Fruit fly (Drosophila melanogaster) whole organism, embryonic: ENCODE data around the gene CG43059.

ENCODE experiments used
- Ada2b ChIP-seq: fragments of 200-800 bp; sonication (Bioruptor generic); IDR thresholded peaks from 2 replicates; pipeline ENCODE4 v1.3.6; 2022; ENCODE audit warnings: missing biosample characterization, missing genetic modification characterization
- B-H2 ChIP-seq: fragments of 200-800 bp; sonication (Bioruptor generic); optimal IDR thresholded peaks from 2 replicates; lab custom pipeline; 2018; ENCODE audit warnings: missing biosample characterization, mild to moderate bottlenecking, missing genetic modification characterization
- CG10979 ChIP-seq: fragments of 200-800 bp; sonication (Bioruptor generic); optimal IDR thresholded peaks from 2 replicates; lab custom pipeline; 2018; ENCODE audit warnings: missing biosample characterization, mild to moderate bottlenecking, missing genetic modification characterization, moderate library complexity
- CG11085 ChIP-seq: fragments of 200-800 bp; sonication (Bioruptor generic); IDR thresholded peaks from 2 replicates; pipeline ENCODE4 v1.3.6; 2022; ENCODE audit warnings: missing biosample characterization, missing genetic modification characterization
- CG12071 ChIP-seq: fragments of 200-800 bp; sonication (Bioruptor generic); optimal IDR thresholded peaks from 3 replicates; lab custom pipeline; 2018; ENCODE audit warnings: missing biosample characterization, mild to moderate bottlenecking, missing genetic modification characterization
- CG12104 ChIP-seq: fragments of 200-800 bp; sonication (Bioruptor generic); optimal IDR thresholded peaks from 3 replicates; lab custom pipeline; 2016; ENCODE audit warnings: missing biosample characterization, missing genetic modification characterization
- CG14050 ChIP-seq: fragments of 200-800 bp; sonication (Bioruptor generic); IDR thresholded peaks from 3 replicates; pipeline ENCODE4 v1.3.6; 2022; ENCODE audit warnings: missing biosample characterization, missing genetic modification characterization
- CG14441 ChIP-seq: fragments of 200-800 bp; sonication (Bioruptor generic); IDR thresholded peaks from 2 replicates; pipeline ENCODE4 v1.3.6; 2022; ENCODE audit warnings: missing biosample characterization, missing genetic modification characterization
- CG15011 ChIP-seq: fragments of 200-800 bp; sonication (Bioruptor generic); optimal IDR thresholded peaks from 3 replicates; lab custom pipeline; 2018; ENCODE audit warnings: missing biosample characterization, mild to moderate bottlenecking, missing genetic modification characterization
- CG1603 ChIP-seq: fragments of 200-800 bp; sonication (Bioruptor generic); optimal IDR thresholded peaks from 2 replicates; lab custom pipeline; 2019; ENCODE audit warnings: missing biosample characterization, mild to moderate bottlenecking, missing genetic modification characterization, moderate library complexity
- CG17612 ChIP-seq: fragments of 200-800 bp; sonication (Bioruptor generic); IDR thresholded peaks from 2 replicates; pipeline ENCODE4 v1.3.6; 2022; ENCODE audit warnings: missing biosample characterization, missing genetic modification characterization
- CG18619 ChIP-seq: fragments of 200-800 bp; sonication (Bioruptor generic); optimal IDR thresholded peaks from 3 replicates; lab custom pipeline; 2017; ENCODE audit warnings: missing biosample characterization, mild to moderate bottlenecking, missing genetic modification characterization
- CG3407 ChIP-seq: fragments of 200-800 bp; sonication (Bioruptor generic); optimal IDR thresholded peaks from 2 replicates; lab custom pipeline; 2018; ENCODE audit warnings: missing biosample characterization, mild to moderate bottlenecking, missing genetic modification characterization
- CG34224 ChIP-seq: fragments of 200-800 bp; sonication (Bioruptor generic); IDR thresholded peaks from 3 replicates; pipeline ENCODE4 v1.3.6; 2022; ENCODE audit warnings: missing biosample characterization, missing genetic modification characterization; ENCODE audit not compliant: partially characterized antibody
- CG3838 ChIP-seq: fragments of 200-800 bp; sonication (Bioruptor generic); optimal IDR thresholded peaks from 3 replicates; lab custom pipeline; 2016; ENCODE audit warnings: missing biosample characterization, missing genetic modification characterization
- CG4617 ChIP-seq: fragments of 200-800 bp; sonication (Bioruptor generic); optimal IDR thresholded peaks from 3 replicates; lab custom pipeline; 2016; ENCODE audit warnings: missing biosample characterization, missing genetic modification characterization, borderline replicate concordance
- CG4707 ChIP-seq: fragments of 200-800 bp; sonication (Bioruptor generic); optimal IDR thresholded peaks from 2 replicates; lab custom pipeline; 2018; ENCODE audit warnings: missing biosample characterization, mild to moderate bottlenecking, missing genetic modification characterization, moderate library complexity
- CG5180 ChIP-seq: fragments of 200-800 bp; sonication (Bioruptor generic); optimal IDR thresholded peaks from 3 replicates; lab custom pipeline; 2017; ENCODE audit warnings: missing biosample characterization, missing genetic modification characterization, mild to moderate bottlenecking, moderate library complexity, missing genetic modification reagents
- CG7556 ChIP-seq: fragments of 200-800 bp; sonication (Bioruptor generic); optimal IDR thresholded peaks from 2 replicates; lab custom pipeline; 2017; ENCODE audit warnings: missing biosample characterization, mild to moderate bottlenecking, missing genetic modification characterization
- CG7987 ChIP-seq: fragments of 200-800 bp; sonication (Bioruptor generic); optimal IDR thresholded peaks from 2 replicates; lab custom pipeline; 2018; ENCODE audit warnings: missing biosample characterization, mild to moderate bottlenecking, missing genetic modification characterization, moderate library complexity
- CrebB ChIP-seq: fragments of 200-800 bp; sonication (Bioruptor generic); optimal IDR thresholded peaks from 3 replicates; lab custom pipeline; 2018; ENCODE audit warnings: missing biosample characterization, mild to moderate bottlenecking, missing genetic modification characterization
- Dek ChIP-seq: fragments of 200-800 bp; sonication (Bioruptor generic); optimal IDR thresholded peaks from 3 replicates; lab custom pipeline; 2019; ENCODE audit warnings: missing biosample characterization, mild to moderate bottlenecking, missing genetic modification characterization, moderate library complexity
- Dp ChIP-seq: fragments of 200-800 bp; sonication (Bioruptor generic); optimal IDR thresholded peaks from 2 replicates; lab custom pipeline; 2018; ENCODE audit warnings: missing biosample characterization, mild to moderate bottlenecking, missing genetic modification characterization, moderate library complexity
- E2f2 ChIP-seq: fragments of 200-800 bp; sonication (Bioruptor generic); IDR thresholded peaks from 2 replicates; pipeline ENCODE4 v1.3.6; 2022; ENCODE audit warnings: missing biosample characterization, missing genetic modification characterization
- Ets65A ChIP-seq: fragments of 200-800 bp; sonication (Bioruptor generic); peaks from one replicate; lab custom pipeline; 2016; ENCODE audit warnings: missing biosample characterization, missing genetic modification characterization
- Fer3 ChIP-seq: fragments of 200-800 bp; sonication (Bioruptor generic); optimal IDR thresholded peaks from 2 replicates; lab custom pipeline; 2018; ENCODE audit warnings: missing biosample characterization, mild to moderate bottlenecking, missing genetic modification characterization, moderate library complexity
- HHEX ChIP-seq: fragments of 200-800 bp; sonication (Bioruptor generic); optimal IDR thresholded peaks from 3 replicates; lab custom pipeline; 2017; ENCODE audit warnings: missing biosample characterization, mild to moderate bottlenecking, missing genetic modification characterization, missing genetic modification reagents
- HLH3B ChIP-seq: fragments of 200-800 bp; sonication (Bioruptor generic); IDR thresholded peaks from 2 replicates; pipeline ENCODE4 v1.3.6; 2022; ENCODE audit warnings: missing biosample characterization, missing genetic modification characterization
- Jarid2 ChIP-seq: fragments of 200-800 bp; sonication (Bioruptor generic); optimal IDR thresholded peaks from 3 replicates; lab custom pipeline; 2017; ENCODE audit warnings: mild to moderate bottlenecking, missing biosample characterization, missing genetic modification reagents, missing genetic modification characterization
- MTF-1 ChIP-seq: fragments of 200-800 bp; sonication (Bioruptor generic); optimal IDR thresholded peaks from 2 replicates; lab custom pipeline; 2018; ENCODE audit warnings: missing biosample characterization, mild to moderate bottlenecking, missing genetic modification characterization, borderline replicate concordance
- Med ChIP-seq: fragments of 200-800 bp; sonication (Bioruptor generic); peaks from one replicate; lab custom pipeline; 2016; ENCODE audit warnings: missing biosample characterization, missing genetic modification characterization, mild to moderate bottlenecking, inconsistent platforms, moderate library complexity
- NC2α ChIP-seq: fragments of 200-800 bp; sonication (Bioruptor generic); optimal IDR thresholded peaks from 2 replicates; lab custom pipeline; 2016; ENCODE audit warnings: missing biosample characterization, missing genetic modification characterization
- Tbp ChIP-seq: fragments of >200 bp; optimal IDR thresholded peaks from 2 replicates; lab custom pipeline; 2018; ENCODE audit warnings: missing biosample characterization, missing genetic modification characterization
- bbx ChIP-seq: fragments of 200-800 bp; sonication (Bioruptor generic); IDR thresholded peaks from 2 replicates; pipeline ENCODE4 v1.3.6; 2022; ENCODE audit warnings: missing biosample characterization, missing genetic modification characterization; ENCODE audit not compliant: partially characterized antibody
- bowl ChIP-seq: fragments of 200-800 bp; sonication (Bioruptor generic); IDR thresholded peaks from 2 replicates; pipeline ENCODE4 v1.3.6; 2022; ENCODE audit warnings: missing biosample characterization, missing genetic modification characterization
- chinmo ChIP-seq: fragments of 200-800 bp; sonication (Bioruptor generic); IDR thresholded peaks from 4 replicates; pipeline ENCODE4 v1.3.6; 2022; ENCODE audit warnings: missing biosample characterization, missing genetic modification characterization; ENCODE audit not compliant: partially characterized antibody
- cwo ChIP-seq: fragments of 200-800 bp; sonication (Bioruptor generic); optimal IDR thresholded peaks from 3 replicates; lab custom pipeline; 2017; ENCODE audit warnings: missing biosample characterization, missing genetic modification characterization, mild to moderate bottlenecking, moderate library complexity, missing genetic modification reagents
- da ChIP-seq: fragments of 200-800 bp; sonication (Bioruptor generic); optimal IDR thresholded peaks from 2 replicates; lab custom pipeline; 2016; ENCODE audit warnings: missing biosample characterization, missing genetic modification characterization
- dpn ChIP-seq, 2 experiments: fragments of 200-800 bp; sonication (Bioruptor generic); optimal IDR thresholded peaks; 3 replicates each; lab custom pipeline; 2016; ENCODE audit warnings: missing biosample characterization in 2 of 2, missing genetic modification characterization in 2 of 2
- dysf ChIP-seq: fragments of 200-800 bp; sonication (Bioruptor generic); IDR thresholded peaks from 3 replicates; pipeline ENCODE4 v1.3.6; 2022; ENCODE audit warnings: missing biosample characterization, missing genetic modification characterization
- fd64A ChIP-seq: fragments of 200-800 bp; sonication (Bioruptor generic); optimal IDR thresholded peaks from 3 replicates; lab custom pipeline; 2018; ENCODE audit warnings: missing biosample characterization, mild to moderate bottlenecking, missing genetic modification characterization
- hb ChIP-seq: fragments of 200-800 bp; sonication (Bioruptor generic); IDR thresholded peaks from 3 replicates; pipeline ENCODE4 v1.3.6; 2022; ENCODE audit warnings: missing biosample characterization, missing genetic modification characterization; ENCODE audit not compliant: partially characterized antibody
- onecut ChIP-seq: fragments of 200-800 bp; sonication (Bioruptor generic); IDR thresholded peaks from 2 replicates; pipeline ENCODE4 v1.3.6; 2022; ENCODE audit warnings: missing biosample characterization, missing genetic modification characterization
- salm ChIP-seq: fragments of 200-800 bp; sonication (Bioruptor generic); optimal IDR thresholded peaks from 2 replicates; lab custom pipeline; 2018; ENCODE audit warnings: missing biosample characterization, mild to moderate bottlenecking, missing genetic modification characterization
- slbo ChIP-seq: fragments of 200-800 bp; sonication (Bioruptor generic); IDR thresholded peaks from 2 replicates; pipeline ENCODE4 v1.3.6; 2022; ENCODE audit warnings: missing biosample characterization, missing genetic modification characterization
- sug ChIP-seq: fragments of 200-800 bp; optimal IDR thresholded peaks from 2 replicates; lab custom pipeline; 2019; ENCODE audit warnings: missing biosample characterization, mild to moderate bottlenecking, missing genetic modification characterization, moderate library complexity
- tup ChIP-seq: fragments of 200-800 bp; sonication (Bioruptor generic); optimal IDR thresholded peaks from 2 replicates; lab custom pipeline; 2016; ENCODE audit warnings: missing biosample characterization, mild to moderate bottlenecking, missing genetic modification characterization, moderate library complexity
- unc-4 ChIP-seq: fragments of 200-800 bp; sonication (Bioruptor generic); IDR thresholded peaks from 2 replicates; pipeline ENCODE4 v1.3.6; 2022; ENCODE audit warnings: missing biosample characterization, missing genetic modification characterization; ENCODE audit not compliant: partially characterized antibody
- wor ChIP-seq: fragments of 200-800 bp; sonication (Bioruptor generic); IDR thresholded peaks from 2 replicates; pipeline ENCODE4 v1.3.6; 2022; ENCODE audit warnings: missing biosample characterization, missing genetic modification characterization

The CG43059 gene

DNA sequence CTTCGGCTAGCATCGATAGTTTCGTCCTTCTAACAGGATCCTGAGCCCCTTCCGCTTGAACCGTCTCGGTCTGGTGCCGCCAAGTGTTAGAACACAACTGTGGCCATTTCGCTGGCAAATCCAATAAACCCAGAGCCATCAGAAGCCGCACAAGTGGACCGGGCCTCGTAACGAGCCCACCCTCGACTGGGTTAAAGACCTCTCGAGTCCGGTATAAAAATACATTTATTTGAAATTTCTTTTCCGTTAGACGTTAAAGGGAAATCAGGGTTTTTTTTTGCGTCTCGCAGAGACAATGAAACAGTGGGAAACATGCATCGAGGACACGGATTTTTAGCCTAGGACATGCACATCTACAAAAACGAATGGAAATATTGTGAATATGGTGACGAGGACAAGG lies 37.4 kb upstream of the CG43059 start, which contains the start of gene Culd:
Culd (minus strand) TSS at position 101 of the 400 bp plus-strand sequence.
- TF ChIP-seq wor (GFP tag; lab: Robert Waterston, UW) (no peak), Dek (no peak), CG34224 (GFP tag; lab: Robert Waterston, UW) (no peak), CG14050 (GFP tag; lab: Robert Waterston, UW) (no peak), CG12104 (GFP tag; lab: Kevin White, UChicago) (no peak), CG1603 (tag; lab: Kevin White, UChicago) (no peak), unc-4 (GFP tag; lab: Robert Waterston, UW) (no peak), Dp (GFP tag; lab: Kevin White, UChicago) (no peak), CG5180 (GFP tag; lab: Kevin White, UChicago) (no peak), hb (no peak), CG17612 (GFP tag; lab: Robert Waterston, UW) (no peak), CG15011 (no peak), CG7556 (GFP tag; lab: Kevin White, UChicago) (no peak), CG10979 (no peak), Fer3 (tag; lab: Kevin White, UChicago) (no peak), sug (tag; lab: Kevin White, UChicago) (no peak), da (GFP tag; lab: Kevin White, UChicago) (no peak), salm (no peak)

DNA sequence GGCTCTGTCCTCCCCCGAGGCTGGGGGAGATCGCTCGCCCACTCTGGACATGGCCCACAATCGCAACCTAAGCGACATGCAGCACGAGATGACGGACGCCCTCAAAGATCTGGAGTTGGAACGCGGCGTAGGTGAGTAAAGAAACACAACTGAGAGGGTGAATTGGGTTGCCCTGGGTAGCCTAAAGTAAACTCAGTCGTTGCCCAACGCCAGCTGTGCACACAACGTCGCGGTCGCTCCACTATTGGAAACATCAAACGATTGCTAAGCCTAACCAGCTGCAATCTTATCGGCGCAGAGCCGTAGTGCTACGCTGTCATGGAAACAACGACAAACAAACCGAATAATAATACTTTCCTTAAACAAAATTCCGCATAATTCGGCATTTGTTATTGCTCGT lies 28.6 kb upstream of the CG43059 start:
- TF ChIP-seq Jarid2 (GFP tag; lab: Kevin White, UChicago) = peak; percentile 20
- no peak for TF ChIP-seq CG12104 (GFP tag; lab: Kevin White, UChicago)
- no peak for TF ChIP-seq CG3838 (GFP tag; lab: Kevin White, UChicago)
- no peak for TF ChIP-seq Ada2b (GFP tag; lab: Robert Waterston, UW)
- TF ChIP-seq bbx (GFP tag; lab: Robert Waterston, UW) = no peak
- TF ChIP-seq chinmo (GFP tag; lab: Robert Waterston, UW) = 0 out of 4 replicates have a peak, but pooled peaks have one; percentile 52
- peak; percentile 38 for TF ChIP-seq CrebB (tag; lab: Kevin White, UChicago)
- peak; percentile 51 for TF ChIP-seq HHEX (GFP tag; lab: Kevin White, UChicago)
- peak; percentile 81 for TF ChIP-seq Med (GFP tag; lab: Kevin White, UChicago)
- 0 out of 2 replicates have a peak, but pooled peaks have one; percentile 15 for TF ChIP-seq bowl (GFP tag; lab: Robert Waterston, UW)
- TF ChIP-seq NC2α (GFP tag; lab: Kevin White, UChicago) = peak; percentile 17
- no peak for TF ChIP-seq slbo
- TF ChIP-seq MTF-1 (GFP tag; lab: Kevin White, UChicago) = peak; percentile 56
- TF ChIP-seq cwo (GFP tag; lab: Kevin White, UChicago) = peak; percentile 11
- TF ChIP-seq onecut (GFP tag; lab: Robert Waterston, UW) = peak; percentile 40
- TF ChIP-seq CG7987 (GFP tag; lab: Kevin White, UChicago) = peak; percentile 1
- TF ChIP-seq dpn (GFP tag; optimal IDR thresholded peaks at IDR 0.05; lab: Kevin White, UChicago) = peak in 1 of 2 experiments; percentile 9
- TF ChIP-seq fd64A (GFP tag; lab: Kevin White, UChicago) = peak; percentile 47
- TF ChIP-seq E2f2 (GFP tag; lab: Robert Waterston, UW) = peak; percentile 23; the same call in 1 of the 2 replicates
- no peak for TF ChIP-seq CG4707 (GFP tag; lab: Kevin White, UChicago)
- peak; percentile 44 for TF ChIP-seq CG3407 (GFP tag; lab: Kevin White, UChicago)
- no peak for TF ChIP-seq Ets65A (GFP tag; lab: Kevin White, UChicago)
- peak; percentile 45; the same call in 1 of the 2 replicates for TF ChIP-seq HLH3B (GFP tag; lab: Robert Waterston, UW)
- TF ChIP-seq tup = peak; percentile 2
- TF ChIP-seq Tbp (GFP tag; lab: Kevin White, UChicago) = no peak
- TF ChIP-seq CG11085 (GFP tag; lab: Robert Waterston, UW) = no peak
- TF ChIP-seq CG12071 (GFP tag; lab: Kevin White, UChicago) = peak; percentile 64
- TF ChIP-seq B-H2 (GFP tag; lab: Kevin White, UChicago) = peak; percentile 28
- 0 out of 2 replicates have a peak, but pooled peaks have one; percentile 24 for TF ChIP-seq CG14441 (GFP tag; lab: Robert Waterston, UW)
- peak; percentile 18 for TF ChIP-seq CG18619 (GFP tag; lab: Kevin White, UChicago)
- 0 out of 3 replicates have a peak, but pooled peaks have one; percentile 31 for TF ChIP-seq dysf (GFP tag; lab: Robert Waterston, UW)
- TF ChIP-seq CG4617 (GFP tag; lab: Kevin White, UChicago) = no peak
